Worm (Caenorhabditis elegans) whole organism, L3 larva: ENCODE data around the gene ZK637.15.

Experiments
- R02D3.7 ChIP-seq: fragments of 150-350 bp; optimal IDR thresholded peaks from 2 replicates; lab custom pipeline; 2014; ENCODE audit warnings: missing biosample characterization, missing genetic modification characterization
- aly-2 ChIP-seq: fragments of 150-350 bp; optimal IDR thresholded peaks from 2 replicates; lab custom pipeline; 2014; ENCODE audit warnings: missing biosample characterization, missing genetic modification characterization
- ama-1 ChIP-seq: fragments of 150-350 bp; optimal IDR thresholded peaks from 2 replicates; lab custom pipeline; 2018
- ceh-16 ChIP-seq: sonication (generic microtip); optimal IDR thresholded peaks from 2 replicates; lab custom pipeline; 2017; ENCODE audit warnings: missing biosample characterization, missing genetic modification characterization
- ceh-28 ChIP-seq: fragments of 150-350 bp; optimal IDR thresholded peaks from 2 replicates; lab custom pipeline; 2014; ENCODE audit warnings: missing biosample characterization, missing genetic modification reagents, missing genetic modification characterization
- ceh-82 ChIP-seq: fragments of 150-350 bp; optimal IDR thresholded peaks from 2 replicates; lab custom pipeline; 2014; ENCODE audit warnings: missing biosample characterization, missing genetic modification characterization
- ceh-9 ChIP-seq: sonication (generic microtip); optimal IDR thresholded peaks from 2 replicates; lab custom pipeline; 2018; ENCODE audit warnings: missing biosample characterization, missing genetic modification characterization
- daf-12 ChIP-seq: fragments of 150-350 bp; optimal IDR thresholded peaks from 2 replicates; lab custom pipeline; 2014; ENCODE audit warnings: missing biosample characterization, missing genetic modification reagents, missing genetic modification characterization
- egl-5 ChIP-seq: fragments of 150-350 bp; optimal IDR thresholded peaks from 2 replicates; lab custom pipeline; 2017; ENCODE audit warnings: missing biosample characterization, missing genetic modification reagents, missing genetic modification characterization, inconsistent platforms
- elt-2 ChIP-seq: sonication (generic microtip); optimal IDR thresholded peaks from 2 replicates; lab custom pipeline; 2016; ENCODE audit warnings: missing genetic modification reagents, mild to moderate bottlenecking, missing genetic modification characterization, missing compliant biosample characterization
- elt-3 ChIP-seq, 3 experiments: fragments of 150-350 bp in 1 of 3; sonication (generic microtip) in 2 of 3; optimal IDR thresholded peaks; 2 replicates in 2 of 3; 4 replicates in 1 of 3; lab custom pipeline; 2014 to 2017; ENCODE audit warnings: missing biosample characterization in 3 of 3, missing genetic modification characterization in 3 of 3
- fkh-10 ChIP-seq: sonication (generic microtip); optimal IDR thresholded peaks from 2 replicates; lab custom pipeline; 2017; ENCODE audit warnings: missing biosample characterization, missing genetic modification reagents, missing genetic modification characterization
- fkh-2 ChIP-seq: fragments of 150-350 bp; optimal IDR thresholded peaks from 2 replicates; lab custom pipeline; 2014; ENCODE audit warnings: missing biosample characterization, missing genetic modification reagents, missing genetic modification characterization
- fos-1 ChIP-seq: fragments of 150-350 bp; optimal IDR thresholded peaks from 2 replicates; lab custom pipeline; 2014; ENCODE audit warnings: missing biosample characterization, missing genetic modification characterization
- jun-1 ChIP-seq: fragments of 150-350 bp; optimal IDR thresholded peaks from 2 replicates; lab custom pipeline; 2014; ENCODE audit warnings: missing biosample characterization, missing genetic modification reagents, missing genetic modification characterization
- lin-15B ChIP-seq: fragments of 150-350 bp; optimal IDR thresholded peaks from 2 replicates; lab custom pipeline; 2014; ENCODE audit warnings: missing biosample characterization, missing genetic modification characterization
- lin-39 ChIP-seq: fragments of 150-350 bp; optimal IDR thresholded peaks from 2 replicates; lab custom pipeline; 2018; ENCODE audit warnings: missing biosample characterization, missing genetic modification reagents, missing genetic modification characterization
- lsy-12 ChIP-seq: sonication (generic microtip); optimal IDR thresholded peaks from 2 replicates; lab custom pipeline; 2016; ENCODE audit warnings: mild to moderate bottlenecking, missing genetic modification characterization, missing compliant biosample characterization
- mdl-1 ChIP-seq: fragments of 150-350 bp; optimal IDR thresholded peaks from 2 replicates; lab custom pipeline; 2014; ENCODE audit warnings: missing biosample characterization, missing genetic modification characterization
- mml-1 ChIP-seq: fragments of 150-350 bp; sonication (generic microtip); optimal IDR thresholded peaks from 3 replicates; lab custom pipeline; 2014; ENCODE audit warnings: missing biosample characterization, missing genetic modification characterization
- nfya-1 ChIP-seq: sonication (generic microtip); optimal IDR thresholded peaks from 2 replicates; lab custom pipeline; 2017; ENCODE audit warnings: missing genetic modification characterization, mild to moderate bottlenecking, missing compliant biosample characterization, antibody characterized with exemption, moderate library complexity; ENCODE audit not compliant: insufficient read depth
- nhr-11 ChIP-seq: fragments of 150-350 bp; optimal IDR thresholded peaks from 2 replicates; lab custom pipeline; 2014; ENCODE audit warnings: missing biosample characterization, missing genetic modification characterization
- nhr-12 ChIP-seq: fragments of 150-350 bp; optimal IDR thresholded peaks from 2 replicates; lab custom pipeline; 2014; ENCODE audit warnings: missing biosample characterization, missing genetic modification characterization
- nhr-23 ChIP-seq: fragments of 150-350 bp; optimal IDR thresholded peaks from 2 replicates; lab custom pipeline; 2014; ENCODE audit warnings: missing biosample characterization, missing genetic modification reagents, missing genetic modification characterization
- nhr-237 ChIP-seq: fragments of 150-350 bp; optimal IDR thresholded peaks from 2 replicates; lab custom pipeline; 2014; ENCODE audit warnings: missing biosample characterization, missing genetic modification characterization
- nhr-28 ChIP-seq: fragments of 150-350 bp; optimal IDR thresholded peaks from 2 replicates; lab custom pipeline; 2014; ENCODE audit warnings: missing biosample characterization, missing genetic modification characterization
- pha-4 ChIP-seq: fragments of 150-350 bp; optimal IDR thresholded peaks from 2 replicates; lab custom pipeline; 2014; ENCODE audit warnings: missing biosample characterization, missing genetic modification reagents, missing genetic modification characterization
- pqm-1 ChIP-seq: fragments of 150-350 bp; optimal IDR thresholded peaks from 2 replicates; lab custom pipeline; 2017; ENCODE audit warnings: missing biosample characterization, missing genetic modification characterization, inconsistent platforms
- skn-1 ChIP-seq: fragments of 150-350 bp; optimal IDR thresholded peaks from 2 replicates; lab custom pipeline; 2014; ENCODE audit warnings: missing biosample characterization, missing genetic modification characterization
- snpc-4 ChIP-seq: fragments of 150-350 bp; optimal IDR thresholded peaks from 2 replicates; lab custom pipeline; 2014; ENCODE audit warnings: missing biosample characterization, missing genetic modification characterization
- tbx-2 ChIP-seq: sonication (generic microtip); optimal IDR thresholded peaks from 2 replicates; lab custom pipeline; 2016; ENCODE audit warnings: mild to moderate bottlenecking, missing genetic modification characterization, missing compliant biosample characterization
- unc-39 ChIP-seq: sonication (generic microtip); optimal IDR thresholded peaks from 4 replicates; lab custom pipeline; 2017; ENCODE audit warnings: missing biosample characterization, missing genetic modification characterization
- unc-62 ChIP-seq: fragments of 150-350 bp; sonication (generic microtip); optimal IDR thresholded peaks from 4 replicates; lab custom pipeline; 2014; ENCODE audit warnings: missing biosample characterization, missing genetic modification reagents, missing genetic modification characterization
- zag-1 ChIP-seq: fragments of 150-350 bp; optimal IDR thresholded peaks from 2 replicates; lab custom pipeline; 2014; ENCODE audit warnings: missing biosample characterization, missing genetic modification characterization
- ztf-4 ChIP-seq: fragments of 150-350 bp; optimal IDR thresholded peaks from 2 replicates; lab custom pipeline; 2014; ENCODE audit warnings: missing biosample characterization, missing genetic modification characterization

The ZK637.15 gene

ce11 chrIII:8937571-8937970 is 17.7 kb downstream of the ZK637.15 start (continued):
- TF ChIP-seq snpc-4 (tag; lab: Kevin White, UChicago) (peak; percentile 41), jun-1 (tag; lab: Kevin White, UChicago) (no peak), ceh-82 (tag; lab: Kevin White, UChicago) (peak; percentile 9), pha-4 (tag; lab: Kevin White, UChicago) (no peak), ztf-4 (no peak), nhr-237 (tag; lab: Kevin White, UChicago) (no peak), fkh-2 (tag; lab: Kevin White, UChicago) (no peak), mml-1 (tag; lab: Kevin White, UChicago) (no peak), ceh-28 (tag; lab: Kevin White, UChicago) (no peak), fkh-10 (no peak), unc-62 (no peak), lsy-12 (peak; percentile 65), zag-1 (tag; lab: Kevin White, UChicago) (no peak), tbx-2 (tag; lab: Kevin White, UChicago) (peak; percentile 67), unc-39 (no peak), nhr-28 (no peak), lin-15B (peak; percentile 39)

ce11 chrIII:8944357-8944756 is 24.5 kb downstream of the ZK637.15 start, which contains the start of gene dhrr-1:
TSS of gene dhrr-1 (plus strand) at chrIII:8944657.
- TF ChIP-seq mdl-1 (tag; lab: Kevin White, UChicago) = no peak
- TF ChIP-seq egl-5 (tag; lab: Kevin White, UChicago) = no peak
- TF ChIP-seq R02D3.7 (tag; lab: Kevin White, UChicago) = no peak
- no peak for TF ChIP-seq mml-1 (tag; lab: Kevin White, UChicago)
- TF ChIP-seq lin-39 (tag; lab: Kevin White, UChicago) = no peak
- TF ChIP-seq elt-2 (tag; lab: Kevin White, UChicago) = no peak
- no peak for TF ChIP-seq elt-3 (tag; optimal IDR thresholded peaks at IDR 0.05; lab: Kevin White, UChicago)
- no peak for TF ChIP-seq ceh-82 (tag; lab: Kevin White, UChicago)
- no peak for TF ChIP-seq ceh-28 (tag; lab: Kevin White, UChicago)
- TF ChIP-seq ceh-16 (tag; lab: Kevin White, UChicago) = no peak
- no peak for TF ChIP-seq skn-1 (tag; lab: Kevin White, UChicago)
- no peak for TF ChIP-seq unc-39
- no peak for TF ChIP-seq nfya-1 (tag; lab: Kevin White, UChicago)
- TF ChIP-seq aly-2 (tag; lab: Kevin White, UChicago) = no peak
- no peak for TF ChIP-seq pha-4 (tag; lab: Kevin White, UChicago)
- TF ChIP-seq unc-62 = no peak
- no peak for TF ChIP-seq lin-15B
- TF ChIP-seq daf-12 = no peak
- no peak for TF ChIP-seq fkh-2 (tag; lab: Kevin White, UChicago)
- TF ChIP-seq nhr-28 = no peak

ce11 chrIII:8946285-8946684 is 26.4 kb downstream of the ZK637.15 start:
- TF ChIP-seq mml-1 (tag; lab: Kevin White, UChicago) (no peak), nhr-23 (tag; lab: Kevin White, UChicago) (no peak), nhr-12 (tag; lab: Kevin White, UChicago) (no peak)

ce11 chrIII:8949147-8949546 is 29.3 kb downstream of the ZK637.15 start:
- TF ChIP-seq fkh-10 = peak; percentile 56
- TF ChIP-seq ceh-9 (tag; lab: Kevin White, UChicago) = no peak

DNA sequence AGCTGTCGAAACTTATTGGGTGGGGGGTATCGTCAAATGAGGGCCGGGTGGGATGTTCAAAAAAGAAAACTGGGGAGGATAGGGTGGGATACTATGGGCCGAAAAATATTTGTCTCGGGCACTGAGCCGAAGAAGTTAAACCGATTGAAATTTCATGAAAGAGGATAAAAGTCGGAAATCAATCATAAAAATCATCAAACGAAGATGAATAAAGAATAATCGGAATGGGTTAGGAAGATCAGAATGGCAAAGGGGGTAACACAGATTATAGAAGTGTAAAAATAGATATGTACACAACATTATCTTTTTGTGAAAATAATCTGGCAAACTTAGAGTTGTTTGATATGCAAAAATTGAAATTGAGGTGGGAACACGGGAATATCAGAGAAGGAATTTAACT is 35.7 kb downstream of the ZK637.15 start:
- TF ChIP-seq ceh-82 (tag; lab: Kevin White, UChicago) (no peak), lsy-12 (no peak), ama-1 (lab: Kevin White, UChicago) (no peak), elt-3 (tag; optimal IDR thresholded peaks at IDR 0.05; lab: Kevin White, UChicago) (no peak), nhr-11 (no peak), snpc-4 (tag; lab: Kevin White, UChicago) (no peak), unc-39 (no peak), fos-1 (no peak), nhr-23 (tag; lab: Kevin White, UChicago) (no peak), lin-15B (no peak), mml-1 (tag; lab: Kevin White, UChicago) (no peak), tbx-2 (tag; lab: Kevin White, UChicago) (no peak), pqm-1 (no peak), nhr-237 (tag; lab: Kevin White, UChicago) (no peak)
